Worm (Caenorhabditis elegans): ENCODE data around the gene K11E4.6.

DNA sequence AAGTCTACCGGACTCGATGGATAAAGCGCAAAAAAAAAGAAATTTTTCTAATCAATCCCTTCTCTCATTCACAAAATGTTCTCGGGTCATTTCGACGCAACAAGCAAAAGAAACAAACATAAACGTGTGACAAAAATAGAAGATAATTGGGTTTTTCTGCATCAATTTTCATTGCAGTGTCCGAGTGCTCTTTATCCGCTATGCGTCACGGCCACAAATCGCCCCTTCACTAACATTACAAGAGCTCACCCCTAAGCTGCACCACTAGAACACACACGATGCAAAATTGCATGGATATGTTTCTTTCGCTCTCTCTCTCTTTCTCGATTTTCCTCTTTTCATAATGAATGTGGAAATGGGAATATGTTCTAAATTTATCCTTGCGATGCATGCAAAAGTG lies 28.3 kb upstream of the K11E4.6 start:
- TF ChIP-seq mep-1 (tag; optimal IDR thresholded peaks at IDR 0.05) = no peak
- TF ChIP-seq drap-1 (GFP tag; optimal IDR thresholded peaks at IDR 0.05) = no peak
- no peak for TF ChIP-seq nhr-2 (tag; optimal IDR thresholded peaks at IDR 0.05)
